Worm (Caenorhabditis elegans): Measurements from ENCODE around the gene inx-5.
"Not testable (repeated sequence)": the region's sequence is repeated elsewhere in the genome, so short reads cannot be mapped to it uniquely, and the experiment has no call there.

Gene inx-5

DNA sequence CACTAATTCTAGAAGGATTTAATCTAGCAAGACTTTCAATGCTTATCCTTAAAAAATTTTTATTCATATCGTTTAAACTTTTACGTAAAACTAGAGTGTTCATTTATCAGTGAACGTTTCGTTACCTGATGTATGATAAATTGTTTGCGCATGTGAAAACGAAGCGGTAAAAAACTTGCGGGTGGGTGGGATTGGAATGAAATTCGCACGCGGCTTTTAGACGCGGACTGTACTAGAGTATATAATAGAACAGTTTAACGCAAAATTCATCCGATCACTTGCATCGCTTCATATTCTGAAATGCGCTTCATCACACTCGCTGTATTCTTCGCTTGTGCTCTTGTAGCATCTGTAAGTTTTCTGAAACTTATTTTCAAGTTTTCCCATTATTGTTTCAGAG, 19.6 kb upstream of the inx-5 start, which contains the start of gene abu-9:
abu-9 (plus strand) TSS at position 301 of the 400 bp plus-strand sequence.
- not testable (repeated sequence) for TF ChIP-seq snpc-1.2, daf-8, F44E2.7 (GFP tag; IDR thresholded peaks at IDR 0.05)

DNA sequence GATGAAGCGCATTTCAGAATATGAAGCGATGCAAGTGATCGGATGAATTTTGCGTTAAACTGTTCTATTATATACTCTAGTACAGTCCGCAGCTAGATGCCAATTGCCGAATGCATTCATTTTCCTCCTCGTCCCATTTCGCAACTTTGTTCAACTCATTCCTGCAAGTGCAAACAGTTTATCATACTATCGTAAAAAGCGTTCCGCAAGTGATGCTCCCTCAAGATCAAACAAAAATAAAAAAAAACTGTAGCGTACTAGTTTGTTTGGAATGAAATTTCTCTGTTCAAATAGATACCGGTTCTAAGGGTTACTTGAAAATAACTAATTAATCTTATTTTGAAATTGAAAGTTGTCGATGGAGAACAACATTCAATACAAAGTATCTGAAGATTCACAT, 18.7 kb upstream of the inx-5 start, which contains the start of gene pqn-57:
pqn-57 (minus strand) TSS at position 101 of the 400 bp plus-strand sequence.
- TF ChIP-seq F10B5.3 (tag; optimal IDR thresholded peaks at IDR 0.05) (no peak), lin-38 (GFP tag; IDR thresholded peaks at IDR 0.05) (no peak), ces-1 (GFP tag; optimal IDR thresholded peaks at IDR 0.05) (no peak)

DNA sequence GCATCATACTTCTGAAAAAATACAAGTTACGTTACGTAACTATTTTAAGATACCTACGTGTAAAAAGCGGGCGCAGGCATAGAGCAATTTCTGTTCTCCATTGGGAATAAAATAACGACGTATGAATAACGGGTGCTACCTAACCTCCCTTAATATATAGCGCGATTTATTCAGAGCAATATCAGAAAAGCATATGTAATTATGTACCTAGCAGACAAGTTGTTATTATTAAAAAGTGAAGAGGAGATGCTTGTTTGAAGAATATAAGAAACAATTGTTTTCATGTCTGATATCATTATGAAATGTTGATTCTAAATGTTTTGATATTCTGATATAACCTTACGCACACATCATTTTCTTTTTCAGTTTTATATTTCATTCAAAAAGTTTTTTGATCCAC, 16.8 kb upstream of the inx-5 start, which contains the start of gene srh-11:
srh-11 (minus strand) TSS at position 101 of the 400 bp plus-strand sequence.
- no peak for TF ChIP-seq tag-97 (GFP tag; IDR thresholded peaks at IDR 0.05)
- TF ChIP-seq ceh-32 (tag; optimal IDR thresholded peaks at IDR 0.05; ENCODE audit: poor library complexity), result no peak
- no peak for TF ChIP-seq F10B5.3 (tag; optimal IDR thresholded peaks at IDR 0.05)
- TF ChIP-seq daf-12 (tag; optimal IDR thresholded peaks at IDR 0.05), result no peak
- no peak for TF ChIP-seq ZK337.2 (GFP tag; IDR thresholded peaks at IDR 0.05)

DNA sequence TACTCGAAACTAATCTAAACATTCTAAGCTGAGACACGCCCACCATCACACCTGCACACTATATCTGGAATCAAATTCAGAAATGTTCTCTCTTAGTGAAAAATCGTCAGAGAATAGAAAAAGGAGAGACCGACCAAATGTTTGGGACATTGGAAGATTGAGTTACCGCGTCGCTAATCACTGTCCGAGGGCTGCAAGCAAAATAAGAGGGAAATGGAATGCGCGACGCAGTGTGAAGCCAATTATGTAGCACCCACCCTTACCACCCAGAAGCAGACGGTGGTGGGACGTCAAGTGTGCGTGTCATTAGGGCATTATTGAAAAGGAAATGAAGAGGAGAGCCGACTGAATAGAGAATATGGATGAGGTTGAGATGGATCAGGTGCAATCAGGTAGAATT, 9.4 kb upstream of the inx-5 start:
- TF ChIP-seq ama-1 (optimal IDR thresholded peaks at IDR 0.05) (no peak), aha-1 (tag) (peak; percentile 26)

DNA sequence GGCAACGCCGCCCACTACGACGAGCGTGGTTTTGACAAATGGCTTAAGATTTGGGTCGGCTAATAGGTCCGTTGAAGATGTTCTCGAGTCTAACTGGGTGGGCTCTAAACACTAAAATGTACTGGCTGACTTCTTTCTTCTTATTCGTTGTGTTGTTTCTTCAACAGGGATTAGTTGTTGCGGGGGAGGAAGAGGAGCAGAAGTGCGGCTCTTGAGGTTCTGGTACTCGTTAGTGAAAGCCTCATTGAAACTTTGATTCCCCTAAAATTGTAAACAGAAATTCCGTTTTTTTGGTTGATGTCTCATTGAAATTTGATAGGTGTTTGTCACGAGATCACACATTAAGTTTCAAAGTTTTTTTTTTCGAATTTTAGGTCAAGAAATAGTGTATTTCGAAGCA, 8.5 kb upstream of the inx-5 start:
- TF ChIP-seq aha-1 (tag) (peak; percentile 78), unc-130 (GFP tag; optimal IDR thresholded peaks at IDR 0.05) (no peak)

DNA sequence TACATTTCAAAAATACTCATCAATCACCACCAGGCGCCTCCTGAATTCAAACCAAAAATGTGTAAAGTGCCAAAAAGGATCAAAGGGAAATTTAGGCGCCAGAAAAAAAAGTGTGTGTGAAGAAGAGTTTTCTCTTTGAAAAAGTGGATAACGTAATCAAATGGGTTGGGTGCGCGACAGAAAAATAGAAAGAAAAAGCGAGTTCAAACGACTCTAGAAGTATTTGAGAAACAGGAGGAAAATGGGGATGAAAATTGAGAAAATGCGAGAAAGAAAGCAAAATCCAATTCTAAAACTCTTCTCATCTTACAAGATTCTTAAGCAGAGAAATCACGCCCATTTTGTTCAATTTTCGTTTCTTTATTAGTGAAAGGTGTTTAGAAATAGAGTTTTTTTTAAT, 6.3 kb upstream of the inx-5 start:
- no peak for TF ChIP-seq dmd-8 (GFP tag; IDR thresholded peaks at IDR 0.05)
- peak; percentile 79 for TF ChIP-seq aha-1 (tag)
- no peak for TF ChIP-seq spr-1 (tag; optimal IDR thresholded peaks at IDR 0.05)
- TF ChIP-seq pha-4 (GFP tag; IDR thresholded peaks at IDR 0.05), result no peak
- TF ChIP-seq pha-4 (tag; optimal IDR thresholded peaks at IDR 0.05), result no peak
- no peak for TF ChIP-seq nhr-11 (tag; optimal IDR thresholded peaks at IDR 0.05)
- no peak for TF ChIP-seq nhr-111 (GFP tag; optimal IDR thresholded peaks at IDR 0.05)
- TF ChIP-seq tra-1 (GFP tag; IDR thresholded peaks at IDR 0.05), result no peak
- TF ChIP-seq F37D6.2 (tag; optimal IDR thresholded peaks at IDR 0.05), result no peak
- no peak for TF ChIP-seq Y48G9A.11 (GFP tag; IDR thresholded peaks at IDR 0.05)

DNA sequence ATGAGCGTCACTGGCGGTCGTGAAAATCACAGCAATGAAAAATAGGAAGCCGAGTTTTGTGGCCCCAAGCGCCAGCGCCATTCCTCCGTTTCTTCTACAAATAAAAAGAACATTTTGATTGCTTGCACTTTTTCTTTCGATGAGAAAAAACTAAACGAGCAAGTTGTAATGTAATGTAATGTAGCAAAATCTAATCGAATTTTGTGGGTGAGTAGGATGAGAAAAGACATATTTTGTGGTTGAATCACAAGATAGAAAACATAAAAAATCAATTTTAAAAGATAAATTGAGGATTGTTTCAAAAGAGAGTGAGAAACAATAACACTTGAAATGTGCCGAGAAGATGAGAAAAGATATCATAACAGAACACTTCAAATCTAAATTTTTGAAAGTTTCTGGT, 5.4 kb upstream of the inx-5 start, which contains the start of gene R09F10.5:
R09F10.5 (minus strand) TSS at position 101 of the 400 bp plus-strand sequence.
- TF ChIP-seq egl-27 (tag; optimal IDR thresholded peaks at IDR 0.05), result no peak
- no peak for TF ChIP-seq skn-1 (tag; optimal IDR thresholded peaks at IDR 0.05)
- no peak for TF ChIP-seq ceh-28 (tag; optimal IDR thresholded peaks at IDR 0.05)
- TF ChIP-seq gei-8 (GFP tag; optimal IDR thresholded peaks at IDR 0.05), result no peak
- no peak for TF ChIP-seq dmd-6 (GFP tag; IDR thresholded peaks at IDR 0.05)
- TF ChIP-seq nhr-11 (tag; optimal IDR thresholded peaks at IDR 0.05), result no peak
- TF ChIP-seq fkh-10 (GFP tag; optimal IDR thresholded peaks at IDR 0.05), result no peak
- TF ChIP-seq lin-13 (GFP tag; optimal IDR thresholded peaks at IDR 0.05), result no peak
- TF ChIP-seq spr-1 (tag; optimal IDR thresholded peaks at IDR 0.05), result no peak
- no peak for TF ChIP-seq unc-39 (tag; optimal IDR thresholded peaks at IDR 0.05)
